Worm (Caenorhabditis elegans) whole organism, L4 larva: ENCODE results near the gene fbxa-209.

Experiments used
- F10B5.3 ChIP-seq: sonication (generic microtip); optimal IDR thresholded peaks from 2 replicates; lab custom pipeline; 2016; ENCODE audit warnings: mild to moderate bottlenecking, missing genetic modification characterization, missing compliant biosample characterization
- F26F4.8 ChIP-seq: fragments of 200-800 bp; sonication (Bioruptor generic); conservative IDR thresholded peaks from 2 replicates; pipeline ENCODE4 v1.3.6; 2022; ENCODE audit warnings: missing genetic modification characterization, missing compliant biosample characterization
- F44E2.7 ChIP-seq: fragments of 200-800 bp; sonication (Bioruptor generic); IDR thresholded peaks from 2 replicates; pipeline ENCODE4 v2.1.2; 2022; ENCODE audit warnings: missing genetic modification characterization, missing compliant biosample characterization
- T20F7.1 ChIP-seq: fragments of 200-800 bp; sonication (Bioruptor generic); optimal IDR thresholded peaks from 2 replicates; lab custom pipeline; 2018; ENCODE audit warnings: mild to moderate bottlenecking, missing genetic modification characterization, missing compliant biosample characterization
- Y48G9A.11 ChIP-seq: fragments of 200-800 bp; sonication (Bioruptor generic); IDR thresholded peaks from 2 replicates; pipeline ENCODE4 v1.3.6; 2022; ENCODE audit warnings: missing genetic modification reagents, missing genetic modification characterization, missing compliant biosample characterization
- aly-2 ChIP-seq: sonication (generic microtip); optimal IDR thresholded peaks from 2 replicates; lab custom pipeline; 2018; ENCODE audit warnings: missing biosample characterization, missing genetic modification characterization
- arid-1 ChIP-seq: fragments of 200-800 bp; sonication (Bioruptor generic); conservative IDR thresholded peaks from 2 replicates; pipeline ENCODE4 v1.3.6; 2022; ENCODE audit warnings: missing genetic modification reagents, missing genetic modification characterization, missing compliant biosample characterization
- ceh-28 ChIP-seq: fragments of 150-350 bp; optimal IDR thresholded peaks from 2 replicates; lab custom pipeline; 2014; ENCODE audit warnings: missing biosample characterization, missing genetic modification reagents, missing genetic modification characterization
- ceh-32 ChIP-seq: sonication (generic microtip); optimal IDR thresholded peaks from 2 replicates; lab custom pipeline; 2016; ENCODE audit warnings: mild to moderate bottlenecking, missing genetic modification characterization, missing compliant biosample characterization; ENCODE audit not compliant: poor library complexity
- ces-1 ChIP-seq: fragments of 150-350 bp; sonication (generic microtip); optimal IDR thresholded peaks from 4 replicates; lab custom pipeline; 2014; ENCODE audit warnings: missing biosample characterization, missing genetic modification reagents, missing genetic modification characterization
- daf-16 ChIP-seq, 3 experiments: sonication (generic microtip); optimal IDR thresholded peaks; 2 replicates each; lab custom pipeline; 2016 to 2017; ENCODE audit warnings: missing genetic modification characterization in 3 of 3, missing genetic modification reagents in 3 of 3, mild to moderate bottlenecking in 2 of 3, missing compliant biosample characterization in 2 of 3, missing biosample characterization in 1 of 3, moderate library complexity in 1 of 3
- dmd-6 ChIP-seq: fragments of 200-800 bp; sonication (Bioruptor generic); IDR thresholded peaks from 2 replicates; pipeline ENCODE4 v1.3.6; 2022; ENCODE audit warnings: missing genetic modification reagents, missing genetic modification characterization, missing compliant biosample characterization
- dmd-8 ChIP-seq: fragments of 200-800 bp; sonication (Bioruptor generic); IDR thresholded peaks from 2 replicates; pipeline ENCODE4 v1.3.6; 2022; ENCODE audit warnings: missing genetic modification characterization, missing compliant biosample characterization
- dve-1 ChIP-seq: sonication (generic microtip); optimal IDR thresholded peaks from 2 replicates; lab custom pipeline; 2017; ENCODE audit warnings: antibody characterized with exemption, mild to moderate bottlenecking, missing genetic modification characterization, missing compliant biosample characterization; ENCODE audit not compliant: insufficient read depth
- fkh-10 ChIP-seq: fragments of 150-350 bp; optimal IDR thresholded peaks from 2 replicates; lab custom pipeline; 2014; ENCODE audit warnings: missing biosample characterization, missing genetic modification reagents, missing genetic modification characterization
- fos-1 ChIP-seq: fragments of 150-350 bp; optimal IDR thresholded peaks from 2 replicates; lab custom pipeline; 2014; ENCODE audit warnings: missing biosample characterization, missing genetic modification characterization
- hlh-30 ChIP-seq: sonication (generic microtip); optimal IDR thresholded peaks from 2 replicates; lab custom pipeline; 2017; ENCODE audit warnings: antibody characterized with exemption, mild to moderate bottlenecking, missing genetic modification characterization, missing compliant biosample characterization; ENCODE audit not compliant: insufficient read depth
- lin-1 ChIP-seq: fragments of 200-800 bp; sonication (Bioruptor generic); IDR thresholded peaks from 2 replicates; pipeline ENCODE4 v1.3.6; 2022; ENCODE audit warnings: missing genetic modification reagents, missing genetic modification characterization, missing compliant biosample characterization
- lin-29 ChIP-seq: fragments of 200-800 bp; sonication (Bioruptor generic); IDR thresholded peaks from 2 replicates; pipeline ENCODE4 v1.3.6; 2022; ENCODE audit warnings: missing genetic modification reagents, missing genetic modification characterization, missing compliant biosample characterization
- lir-3 ChIP-seq: sonication (generic microtip); optimal IDR thresholded peaks from 2 replicates; lab custom pipeline; 2016; ENCODE audit warnings: mild to moderate bottlenecking, missing genetic modification characterization, missing compliant biosample characterization
- madf-5 ChIP-seq, 2 experiments: fragments of 200-800 bp; sonication (Bioruptor generic); IDR thresholded peaks; 2 replicates each; pipeline ENCODE4 v1.3.6; 2022; ENCODE audit warnings: missing compliant biosample characterization in 2 of 2, missing genetic modification characterization in 2 of 2
- madf-9 ChIP-seq: fragments of 200-800 bp; sonication (Bioruptor generic); conservative IDR thresholded peaks from 2 replicates; pipeline ENCODE4 v1.3.6; 2022; ENCODE audit warnings: missing genetic modification reagents, missing genetic modification characterization, missing compliant biosample characterization
- mep-1 ChIP-seq: fragments of 150-350 bp; sonication (generic microtip); optimal IDR thresholded peaks from 3 replicates; lab custom pipeline; 2014; ENCODE audit warnings: missing biosample characterization, missing genetic modification characterization
- mxl-2 ChIP-seq: fragments of 200-800 bp; sonication (Bioruptor generic); conservative IDR thresholded peaks from 2 replicates; pipeline ENCODE4 v1.3.6; 2022; ENCODE audit warnings: missing genetic modification reagents, missing genetic modification characterization, missing compliant biosample characterization
- mxl-3 ChIP-seq: fragments of 200-800 bp; sonication (Bioruptor generic); optimal IDR thresholded peaks from 2 replicates; lab custom pipeline; 2018; ENCODE audit warnings: mild to moderate bottlenecking, missing genetic modification characterization, missing compliant biosample characterization
- nhr-111 ChIP-seq: fragments of 200-800 bp; sonication (Bioruptor generic); optimal IDR thresholded peaks from 2 replicates; lab custom pipeline; 2018; ENCODE audit warnings: mild to moderate bottlenecking, missing genetic modification characterization, missing compliant biosample characterization
- nhr-28 ChIP-seq: fragments of 150-350 bp; optimal IDR thresholded peaks from 2 replicates; lab custom pipeline; 2014; ENCODE audit warnings: missing biosample characterization, missing genetic modification characterization
- nhr-41 ChIP-seq: fragments of 200-800 bp; sonication (Bioruptor generic); IDR thresholded peaks from 2 replicates; pipeline ENCODE4 v1.3.6; 2022; ENCODE audit warnings: missing genetic modification reagents, missing genetic modification characterization, missing compliant biosample characterization
- nhr-48 ChIP-seq: sonication (generic microtip); optimal IDR thresholded peaks from 2 replicates; lab custom pipeline; 2016; ENCODE audit warnings: mild to moderate bottlenecking, missing genetic modification characterization, missing compliant biosample characterization
- nhr-6 ChIP-seq: fragments of 150-350 bp; optimal IDR thresholded peaks from 2 replicates; lab custom pipeline; 2014; ENCODE audit warnings: missing biosample characterization, missing genetic modification characterization
- nhr-76 ChIP-seq: fragments of 150-350 bp; optimal IDR thresholded peaks from 2 replicates; lab custom pipeline; 2014; ENCODE audit warnings: missing biosample characterization, missing genetic modification characterization
- nhr-77 ChIP-seq: fragments of 150-350 bp; optimal IDR thresholded peaks from 2 replicates; lab custom pipeline; 2014; ENCODE audit warnings: missing biosample characterization, missing genetic modification characterization
- pha-4 ChIP-seq, 2 experiments: fragments of 150-350 bp in 1 of 2; fragments of 200-800 bp in 1 of 2; sonication (Bioruptor generic) in 1 of 2; IDR thresholded peaks in 1 of 2; optimal IDR thresholded peaks in 1 of 2; 2 replicates each; pipeline versions ENCODE4 v1.3.6 to Lab custom; 2014 to 2022; ENCODE audit warnings: missing genetic modification characterization in 2 of 2, missing genetic modification reagents in 2 of 2, missing biosample characterization in 1 of 2, missing compliant biosample characterization in 1 of 2
- pqm-1 ChIP-seq: sonication (generic microtip); optimal IDR thresholded peaks from 2 replicates; lab custom pipeline; 2017; ENCODE audit warnings: missing biosample characterization, missing genetic modification characterization
- set-16 ChIP-seq: fragments of 200-800 bp; sonication (Bioruptor generic); IDR thresholded peaks from 2 replicates; pipeline ENCODE4 v1.3.6; 2022; ENCODE audit warnings: missing genetic modification reagents, missing genetic modification characterization, missing compliant biosample characterization
- snpc-1.2 ChIP-seq: fragments of 200-800 bp; sonication (Bioruptor generic); IDR thresholded peaks from 2 replicates; pipeline ENCODE4 v1.3.6; 2022; ENCODE audit warnings: missing genetic modification reagents, missing genetic modification characterization, missing compliant biosample characterization
- tag-97 ChIP-seq: fragments of 200-800 bp; sonication (Bioruptor generic); IDR thresholded peaks from 2 replicates; pipeline ENCODE4 v1.3.6; 2022; ENCODE audit warnings: missing genetic modification characterization, missing compliant biosample characterization
- tra-1 ChIP-seq: fragments of 200-800 bp; sonication (Bioruptor generic); IDR thresholded peaks from 2 replicates; pipeline ENCODE4 v1.3.6; 2022; ENCODE audit warnings: missing genetic modification reagents, missing genetic modification characterization, missing compliant biosample characterization
- unc-130 ChIP-seq: sonication (generic microtip); optimal IDR thresholded peaks from 2 replicates; lab custom pipeline; 2016; ENCODE audit warnings: missing genetic modification reagents, missing genetic modification characterization, missing compliant biosample characterization
- unc-39 ChIP-seq: sonication (generic microtip); optimal IDR thresholded peaks from 2 replicates; lab custom pipeline; 2017; ENCODE audit warnings: missing biosample characterization, missing genetic modification characterization
- zfp-2 ChIP-seq: sonication (generic microtip); optimal IDR thresholded peaks from 2 replicates; lab custom pipeline; 2016; ENCODE audit warnings: mild to moderate bottlenecking, missing genetic modification characterization, missing compliant biosample characterization
- zfp-3 ChIP-seq: fragments of 200-800 bp; sonication (Bioruptor generic); conservative IDR thresholded peaks from 2 replicates; pipeline ENCODE4 v1.3.6; 2022; ENCODE audit warnings: missing genetic modification reagents, missing genetic modification characterization, missing compliant biosample characterization

Gene fbxa-209

ce11 chrV:15444188-15444587 lies 17.3 kb upstream of the fbxa-209 start, which contains the start of gene T26H5.11:
T26H5.11 (minus strand) TSS chrV:15444288.
- TF ChIP-seq fkh-10 (GFP tag; lab: Kevin White, UChicago) (no peak), lin-1 (GFP tag; lab: Robert Waterston, UW) (no peak), dve-1 (tag; lab: Kevin White, UChicago) (no peak), ceh-28 (no peak), snpc-1.2 (GFP tag; lab: Robert Waterston, UW) (no peak), set-16 (GFP tag; lab: Robert Waterston, UW) (no peak), unc-39 (no peak), nhr-41 (GFP tag; lab: Robert Waterston, UW) (no peak), zfp-3 (GFP tag; lab: Robert Waterston, UW) (no peak), zfp-2 (tag; lab: Kevin White, UChicago) (no peak), arid-1 (GFP tag; lab: Robert Waterston, UW) (no peak), lin-29 (GFP tag; lab: Robert Waterston, UW) (no peak), aly-2 (tag; lab: Kevin White, UChicago) (no peak)

- no peak for TF ChIP-seq Y48G9A.11 (GFP tag; lab: Robert Waterston, UW)
- TF ChIP-seq mxl-3 (GFP tag; lab: Kevin White, UChicago), result no peak
- no peak for TF ChIP-seq zfp-2 (tag; lab: Kevin White, UChicago)
- TF ChIP-seq madf-9 (GFP tag; lab: Robert Waterston, UW), result no peak
- TF ChIP-seq nhr-111 (GFP tag; lab: Kevin White, UChicago), result no peak
- TF ChIP-seq pqm-1 (tag; lab: Kevin White, UChicago), result no peak
- TF ChIP-seq nhr-77 (tag; lab: Kevin White, UChicago), result no peak
- TF ChIP-seq arid-1 (GFP tag; lab: Robert Waterston, UW), result no peak
- TF ChIP-seq F26F4.8, result no peak
These were observed 16.9 kb upstream of the fbxa-209 start, which contains the start of gene T26H5.10 for ce11 chrV:15443708-15444107. T26H5.10 (minus strand) TSS chrV:15443808.

ce11 chrV:15442384-15442783 lies 15.5 kb upstream of the fbxa-209 start:
- TF ChIP-seq ces-1 (GFP tag; lab: Kevin White, UChicago) (no peak), F10B5.3 (tag; lab: Kevin White, UChicago) (no peak), T20F7.1 (GFP tag; lab: Kevin White, UChicago) (no peak), tag-97 (GFP tag; lab: Robert Waterston, UW) (no peak), madf-5 (GFP tag; IDR thresholded peaks at IDR 0.05; lab: Robert Waterston, UW) (no peak), lin-1 (GFP tag; lab: Robert Waterston, UW) (no peak), mep-1 (tag; lab: Kevin White, UChicago) (no peak), unc-130 (GFP tag; lab: Kevin White, UChicago) (no peak), hlh-30 (tag; lab: Kevin White, UChicago) (no peak), pha-4 (GFP tag; IDR thresholded peaks at IDR 0.05; lab: Robert Waterston, UW) (no peak), pha-4 (tag; optimal IDR thresholded peaks at IDR 0.05; lab: Kevin White, UChicago) (no peak), ceh-32 (tag; lab: Kevin White, UChicago) (no peak), nhr-76 (tag; lab: Kevin White, UChicago) (no peak), aly-2 (tag; lab: Kevin White, UChicago) (no peak), lir-3 (no peak), mxl-2 (no peak)

ce11 chrV:15436133-15436532 lies 9.3 kb upstream of the fbxa-209 start:
- TF ChIP-seq nhr-77 (tag; lab: Kevin White, UChicago) (peak; percentile 10), tra-1 (GFP tag; lab: Robert Waterston, UW) (no peak), daf-16 (GFP tag; optimal IDR thresholded peaks at IDR 0.05; lab: Kevin White, UChicago) (no peak), daf-16 (tag; optimal IDR thresholded peaks at IDR 0.05; lab: Kevin White, UChicago) (peak; percentile 71), F44E2.7 (GFP tag; lab: Robert Waterston, UW) (no peak), fos-1 (tag; lab: Kevin White, UChicago) (no peak), nhr-6 (tag; lab: Kevin White, UChicago) (peak; percentile 66), nhr-28 (tag; lab: Kevin White, UChicago) (peak; percentile 72), dmd-6 (GFP tag; lab: Robert Waterston, UW) (peak; percentile 95; the same call in 1 of the 2 replicates), pqm-1 (tag; lab: Kevin White, UChicago) (peak; percentile 88), nhr-48 (tag; lab: Kevin White, UChicago) (peak; percentile 25), dve-1 (tag; lab: Kevin White, UChicago) (peak; percentile 51), dmd-8 (GFP tag; lab: Robert Waterston, UW) (no peak)
